Fruit fly (Drosophila melanogaster): ENCODE data around the gene CG31189.

DNA sequence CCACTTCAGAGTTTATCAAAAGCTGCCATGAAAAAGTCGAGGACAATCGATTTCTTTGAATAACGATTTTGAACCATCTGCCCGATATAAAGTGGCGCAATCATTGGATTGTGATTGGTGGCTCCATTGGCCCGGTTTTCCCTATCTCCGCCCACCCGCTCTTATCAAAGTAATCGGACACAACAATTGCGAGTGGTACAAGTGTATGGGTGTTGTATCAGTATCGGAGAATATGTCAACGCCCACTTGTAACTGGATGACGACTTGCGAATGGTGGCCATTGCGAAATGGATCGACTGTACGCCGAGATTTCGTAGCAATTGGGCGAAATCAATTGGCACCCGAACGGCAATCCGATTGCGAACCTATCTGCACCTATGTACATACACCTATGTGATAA lies 31.9 kb upstream of the CG31189 start:
- TF ChIP-seq CG34367 (tag; optimal IDR thresholded peaks at IDR 0.05): no peak
- TF ChIP-seq CG13204 (GFP tag; optimal IDR thresholded peaks at IDR 0.05): no peak
- TF ChIP-seq CG8301 (tag; optimal IDR thresholded peaks at IDR 0.05): no peak
- no peak for TF ChIP-seq rn (GFP tag; IDR thresholded peaks at IDR 0.05)
- no peak for TF ChIP-seq fd96Ca (GFP tag; IDR thresholded peaks at IDR 0.05)
- no peak for TF ChIP-seq CG8159 (tag; optimal IDR thresholded peaks at IDR 0.05)
- TF ChIP-seq EcR (GFP tag; optimal IDR thresholded peaks at IDR 0.05): no peak
- no peak for TF ChIP-seq D1 (tag; optimal IDR thresholded peaks at IDR 0.05)
- TF ChIP-seq CG4496 (GFP tag; IDR thresholded peaks at IDR 0.05): no peak

Measured in whole organism, pupa.